Worm (Caenorhabditis elegans) whole organism, L1 larva: Measurements from ENCODE around the gene dhhc-10.
A peak's percentile ranks its signal among the peaks of the same experiment; 100 is the strongest.

Experiments
- alr-1 ChIP-seq: fragments of 200-800 bp; sonication (Bioruptor generic); optimal IDR thresholded peaks from 2 replicates; lab custom pipeline; 2018; ENCODE audit warnings: borderline replicate concordance, mild to moderate bottlenecking, missing genetic modification characterization, missing compliant biosample characterization
- aly-2 ChIP-seq: fragments of 150-350 bp; optimal IDR thresholded peaks from 2 replicates; lab custom pipeline; 2014; ENCODE audit warnings: missing biosample characterization, missing genetic modification characterization
- dpl-1 ChIP-seq, 3 experiments: fragments of 150-350 bp in 2 of 3; sonication (generic microtip) in 1 of 3; optimal IDR thresholded peaks; 2 replicates each; lab custom pipeline; 2014 to 2017; ENCODE audit warnings: missing biosample characterization in 3 of 3, missing genetic modification characterization in 3 of 3, missing genetic modification reagents in 3 of 3
- isw-1 ChIP-seq: fragments of 200-800 bp; sonication (Bioruptor generic); IDR thresholded peaks from 2 replicates; pipeline ENCODE4 v1.3.6; 2022; ENCODE audit warnings: missing genetic modification characterization, missing compliant biosample characterization
- jun-1 ChIP-seq: fragments of 150-350 bp; optimal IDR thresholded peaks from 2 replicates; lab custom pipeline; 2014; ENCODE audit warnings: missing biosample characterization, missing genetic modification reagents, missing genetic modification characterization
- lin-14 ChIP-seq: fragments of 200-800 bp; sonication (Bioruptor generic); optimal IDR thresholded peaks from 2 replicates; lab custom pipeline; 2018; ENCODE audit warnings: mild to moderate bottlenecking, missing genetic modification characterization, moderate library complexity, missing compliant biosample characterization
- lin-35 ChIP-seq, 2 experiments: fragments of 150-350 bp; optimal IDR thresholded peaks; 2 replicates each; lab custom pipeline; 2014; ENCODE audit warnings: missing biosample characterization in 2 of 2, missing genetic modification characterization in 2 of 2, missing genetic modification reagents in 2 of 2
- nhr-11 ChIP-seq: fragments of 150-350 bp; optimal IDR thresholded peaks from 2 replicates; lab custom pipeline; 2014; ENCODE audit warnings: missing biosample characterization, missing genetic modification characterization
- snpc-4 ChIP-seq: fragments of 150-350 bp; optimal IDR thresholded peaks from 2 replicates; lab custom pipeline; 2014; ENCODE audit warnings: missing biosample characterization, missing genetic modification characterization

DNA sequence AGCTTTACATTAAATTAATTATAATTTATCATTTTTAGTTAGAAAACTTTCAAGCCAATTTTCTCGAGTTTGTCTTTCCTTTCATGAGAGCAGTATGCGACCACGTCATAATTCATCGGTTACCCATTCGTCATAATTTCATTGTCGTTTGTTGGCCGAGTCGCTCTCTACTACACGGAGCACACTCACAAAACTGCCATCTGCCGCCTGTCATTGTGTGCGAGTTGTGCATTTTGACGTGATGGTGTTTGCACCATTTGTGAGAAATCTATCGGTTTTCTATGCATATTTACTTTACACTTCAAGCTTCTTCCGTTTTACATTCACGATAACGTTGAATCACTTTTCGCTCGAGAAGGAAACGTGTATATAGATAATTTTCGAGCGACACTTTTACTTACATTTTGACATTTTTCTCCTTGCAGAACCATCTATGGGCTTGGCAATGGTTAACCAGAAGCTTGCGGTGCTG lies at the start of gene dhhc-10:
- TF ChIP-seq dpl-1 (GFP tag; optimal IDR thresholded peaks at IDR 0.05; lab: Kevin White, UChicago): peak in 2 of 3 experiments; percentile 27 to 28
- TF ChIP-seq isw-1 (GFP tag; lab: Robert Waterston, UW): no peak
- no peak for TF ChIP-seq aly-2 (tag; lab: Kevin White, UChicago)
- TF ChIP-seq lin-35 (GFP tag; optimal IDR thresholded peaks at IDR 0.05; lab: Kevin White, UChicago): peak; percentile 21 to 60
- no peak for TF ChIP-seq nhr-11
- TF ChIP-seq alr-1 (tag; lab: Kevin White, UChicago): no peak
- no peak for TF ChIP-seq snpc-4 (tag; lab: Kevin White, UChicago)
- TF ChIP-seq lin-14 (GFP tag; lab: Kevin White, UChicago): peak; percentile 77
- TF ChIP-seq jun-1 (tag; lab: Kevin White, UChicago): peak; percentile 52
